Fruit fly (Drosophila melanogaster): Measurements from ENCODE around the gene rdx.
A peak's percentile ranks its signal among the peaks of the same experiment; 100 is the strongest.

rdx gene

dm6 chr3R:13999531-13999930 lies 32.3 kb downstream of the rdx start (continued):
- TF ChIP-seq CG7987 (GFP tag; optimal IDR thresholded peaks at IDR 0.05), result peak; percentile 27
- 0 out of 3 replicates have a peak, but pooled peaks have one; percentile 39 for TF ChIP-seq otp (GFP tag; IDR thresholded peaks at IDR 0.05)
- no peak for TF ChIP-seq CG9817 (tag; optimal IDR thresholded peaks at IDR 0.05)
- peak; percentile 85 for TF ChIP-seq Asciz (GFP tag; optimal IDR thresholded peaks at IDR 0.05)
- TF ChIP-seq CG7839 (tag; optimal IDR thresholded peaks at IDR 0.05), result peak; percentile 57
- TF ChIP-seq CG16813 (GFP tag; IDR thresholded peaks at IDR 0.05; ENCODE audit: partially characterized antibody), result no peak
- peak; percentile 33; the same call in 1 of the 2 replicates for TF ChIP-seq CG32532 (GFP tag; IDR thresholded peaks at IDR 0.05)
- no peak for TF ChIP-seq Lpt (GFP tag; optimal IDR thresholded peaks at IDR 0.05)
- peak; percentile 81 for TF ChIP-seq CG4424 (GFP tag; optimal IDR thresholded peaks at IDR 0.05)
- TF ChIP-seq CG6791 (GFP tag; IDR thresholded peaks at IDR 0.05; ENCODE audit: partially characterized antibody), result no peak
- TF ChIP-seq pho (GFP tag; optimal IDR thresholded peaks at IDR 0.05), result no peak
- TF ChIP-seq Dip3 (GFP tag; optimal IDR thresholded peaks at IDR 0.05), result no peak
- TF ChIP-seq Nf-YA (GFP tag; IDR thresholded peaks at IDR 0.05), result peak; percentile 63
- TF ChIP-seq CG15011 (GFP tag; optimal IDR thresholded peaks at IDR 0.05), result peak; percentile 33
- TF ChIP-seq trh (GFP tag; optimal IDR thresholded peaks at IDR 0.05), result no peak
- peak; percentile 40 for TF ChIP-seq CG31388 (GFP tag; optimal IDR thresholded peaks at IDR 0.05)
- TF ChIP-seq ase (GFP tag; IDR thresholded peaks at IDR 0.05), result 0 out of 3 replicates have a peak, but pooled peaks have one; percentile 36
- TF ChIP-seq Xbp1 (GFP tag; optimal IDR thresholded peaks at IDR 0.05), result peak; percentile 24
- no peak for TF ChIP-seq CG16779 (GFP tag; IDR thresholded peaks at IDR 0.05)
- TF ChIP-seq lab (GFP tag; optimal IDR thresholded peaks at IDR 0.05), result peak; percentile 75
- no peak for TF ChIP-seq Abd-B (GFP tag; optimal IDR thresholded peaks at IDR 0.05)
- TF ChIP-seq CG14050 (GFP tag; IDR thresholded peaks at IDR 0.05), result 0 out of 3 replicates have a peak, but pooled peaks have one; percentile 31
- peak in 1 of 2 experiments; percentile 44 for TF ChIP-seq bsh (GFP tag; optimal IDR thresholded peaks at IDR 0.05)
- no peak for TF ChIP-seq CG2202 (tag; optimal IDR thresholded peaks at IDR 0.05)
- TF ChIP-seq exex (tag; optimal IDR thresholded peaks at IDR 0.05), result peak; percentile 2
- peak; percentile 5 for TF ChIP-seq emc (GFP tag; optimal IDR thresholded peaks at IDR 0.05)
- no peak for TF ChIP-seq CG4404 (GFP tag; IDR thresholded peaks at IDR 0.05)
- TF ChIP-seq Myb (GFP tag; optimal IDR thresholded peaks at IDR 0.05), result peak; percentile 16
- no peak for TF ChIP-seq CG4360 (GFP tag; IDR thresholded peaks at IDR 0.05)
- no peak for TF ChIP-seq CG17568 (GFP tag; optimal IDR thresholded peaks at IDR 0.05)
- 0 out of 3 replicates have a peak, but pooled peaks have one; percentile 18 for TF ChIP-seq CG17361 (GFP tag; IDR thresholded peaks at IDR 0.05)
- no peak for TF ChIP-seq CG9437 (GFP tag; optimal IDR thresholded peaks at IDR 0.05)
- TF ChIP-seq da (GFP tag; optimal IDR thresholded peaks at IDR 0.05), result no peak
- no peak for TF ChIP-seq nom (GFP tag; optimal IDR thresholded peaks at IDR 0.05)
- TF ChIP-seq PHDP (tag; optimal IDR thresholded peaks at IDR 0.05), result no peak
- no peak for TF ChIP-seq cad (GFP tag; optimal IDR thresholded peaks at IDR 0.05)
- TF ChIP-seq CG17802 (tag; optimal IDR thresholded peaks at IDR 0.05), result peak; percentile 21
- peak; percentile 56; the same call in 1 of the 3 replicates for TF ChIP-seq sr (GFP tag; IDR thresholded peaks at IDR 0.05)
- TF ChIP-seq ewg (GFP tag; optimal IDR thresholded peaks at IDR 0.05), result peak; percentile 28
- TF ChIP-seq dimm (GFP tag; IDR thresholded peaks at IDR 0.05), result no peak
- TF ChIP-seq CG10274 (GFP tag; optimal IDR thresholded peaks at IDR 0.05), result peak; percentile 8
- no peak for TF ChIP-seq gro (GFP tag; optimal IDR thresholded peaks at IDR 0.05)
- TF ChIP-seq pros (GFP tag; optimal IDR thresholded peaks at IDR 0.05), result no peak
- TF ChIP-seq CG18011 (GFP tag; optimal IDR thresholded peaks at IDR 0.05), result no peak
- TF ChIP-seq ssp (GFP tag; IDR thresholded peaks at IDR 0.05), result peak; percentile 60
- no peak for TF ChIP-seq Eip74EF (GFP tag; optimal IDR thresholded peaks at IDR 0.05)
- peak; percentile 69 for TF ChIP-seq D19A (tag; optimal IDR thresholded peaks at IDR 0.05)
- TF ChIP-seq slbo (GFP tag; IDR thresholded peaks at IDR 0.05), result peak; percentile 27; the same call in 1 of the 2 replicates
- TF ChIP-seq Nf-YC (tag; optimal IDR thresholded peaks at IDR 0.05), result no peak
- TF ChIP-seq HLH3B (GFP tag; IDR thresholded peaks at IDR 0.05), result peak; percentile 78

Measured in whole organism, embryonic.